Worm (Caenorhabditis elegans) whole organism, late embryonic: Measurements from ENCODE around the gene eri-1.
A peak's percentile ranks its signal among the peaks of the same experiment; 100 is the strongest.

Experiments
- C38D4.7 ChIP-seq: fragments of 200-800 bp; sonication (Bioruptor generic); optimal IDR thresholded peaks from 2 replicates; lab custom pipeline; 2018; ENCODE audit warnings: mild to moderate bottlenecking, missing genetic modification characterization, moderate library complexity, missing compliant biosample characterization
- F13H6.1 ChIP-seq: sonication (generic microtip); optimal IDR thresholded peaks from 2 replicates; lab custom pipeline; 2016; ENCODE audit warnings: missing genetic modification characterization, missing compliant biosample characterization
- ahr-1 ChIP-seq: sonication (generic microtip); optimal IDR thresholded peaks from 2 replicates; lab custom pipeline; 2016; ENCODE audit warnings: missing genetic modification characterization, missing compliant biosample characterization
- ceh-14 ChIP-seq: sonication (generic microtip); optimal IDR thresholded peaks from 2 replicates; lab custom pipeline; 2016; ENCODE audit warnings: missing genotype, missing genetic modification characterization, missing compliant biosample characterization
- ceh-18 ChIP-seq: sonication (generic microtip); optimal IDR thresholded peaks from 2 replicates; lab custom pipeline; 2016; ENCODE audit warnings: missing genetic modification characterization, missing compliant biosample characterization
- ceh-2 ChIP-seq: sonication (generic microtip); optimal IDR thresholded peaks from 2 replicates; lab custom pipeline; 2016; ENCODE audit warnings: missing genotype, missing genetic modification characterization, missing compliant biosample characterization
- ceh-22 ChIP-seq: sonication (generic microtip); optimal IDR thresholded peaks from 2 replicates; lab custom pipeline; 2017; ENCODE audit warnings: missing biosample characterization, missing genetic modification characterization
- ceh-24 ChIP-seq: sonication (generic microtip); optimal IDR thresholded peaks from 2 replicates; lab custom pipeline; 2016; ENCODE audit warnings: mild to moderate bottlenecking, missing genetic modification characterization, missing compliant biosample characterization
- ceh-34 ChIP-seq: sonication (generic microtip); optimal IDR thresholded peaks from 2 replicates; lab custom pipeline; 2016; ENCODE audit warnings: mild to moderate bottlenecking, missing genetic modification characterization, missing compliant biosample characterization
- ceh-45 ChIP-seq: fragments of 200-800 bp; sonication (Bioruptor generic); IDR thresholded peaks from 2 replicates; pipeline ENCODE4 v1.3.6; 2022; ENCODE audit warnings: missing genetic modification reagents, missing genetic modification characterization, missing compliant biosample characterization
- ceh-6 ChIP-seq: fragments of 200-800 bp; sonication (Bioruptor generic); optimal IDR thresholded peaks from 2 replicates; lab custom pipeline; 2018; ENCODE audit warnings: mild to moderate bottlenecking, missing genetic modification characterization, missing compliant biosample characterization
- ceh-9 ChIP-seq: sonication (generic microtip); optimal IDR thresholded peaks from 2 replicates; lab custom pipeline; 2016; ENCODE audit warnings: mild to moderate bottlenecking, missing genetic modification characterization, inconsistent platforms, missing compliant biosample characterization
- che-1 ChIP-seq: sonication (generic microtip); optimal IDR thresholded peaks from 2 replicates; lab custom pipeline; 2016; ENCODE audit warnings: mild to moderate bottlenecking, missing genetic modification characterization, missing compliant biosample characterization
- dve-1 ChIP-seq: sonication (generic microtip); optimal IDR thresholded peaks from 2 replicates; lab custom pipeline; 2017; ENCODE audit warnings: antibody characterized with exemption, mild to moderate bottlenecking, missing genetic modification characterization, missing compliant biosample characterization
- elt-2 ChIP-seq: sonication (generic microtip); optimal IDR thresholded peaks from 2 replicates; lab custom pipeline; 2016; ENCODE audit warnings: missing genetic modification reagents, missing genetic modification characterization, missing compliant biosample characterization
- elt-4 ChIP-seq: sonication (generic microtip); optimal IDR thresholded peaks from 2 replicates; lab custom pipeline; 2016; ENCODE audit warnings: missing genetic modification characterization, missing compliant biosample characterization
- fax-1 ChIP-seq: sonication (generic microtip); optimal IDR thresholded peaks from 2 replicates; lab custom pipeline; 2016; ENCODE audit warnings: missing genotype, missing genetic modification characterization, missing compliant biosample characterization
- gmeb-2 ChIP-seq: sonication (generic microtip); optimal IDR thresholded peaks from 2 replicates; lab custom pipeline; 2016; ENCODE audit warnings: missing genetic modification characterization, inconsistent platforms, missing compliant biosample characterization
- hlh-15 ChIP-seq: sonication (generic microtip); optimal IDR thresholded peaks from 2 replicates; lab custom pipeline; 2016; ENCODE audit warnings: missing genetic modification characterization, missing compliant biosample characterization
- hlh-30 ChIP-seq: sonication (generic microtip); optimal IDR thresholded peaks from 2 replicates; lab custom pipeline; 2017; ENCODE audit warnings: antibody characterized with exemption, missing genetic modification characterization, missing compliant biosample characterization; ENCODE audit not compliant: insufficient read depth
- hlh-6 ChIP-seq: sonication (generic microtip); optimal IDR thresholded peaks from 2 replicates; lab custom pipeline; 2016; ENCODE audit warnings: missing genotype, missing genetic modification characterization, missing compliant biosample characterization
- hlh-8 ChIP-seq: sonication (generic microtip); optimal IDR thresholded peaks from 2 replicates; lab custom pipeline; 2016; ENCODE audit warnings: missing genotype, missing genetic modification characterization, missing compliant biosample characterization
- lin-11 ChIP-seq: fragments of 200-800 bp; sonication (Bioruptor generic); optimal IDR thresholded peaks from 2 replicates; lab custom pipeline; 2018; ENCODE audit warnings: mild to moderate bottlenecking, missing genetic modification characterization, missing compliant biosample characterization
- madf-2 ChIP-seq: sonication (generic microtip); optimal IDR thresholded peaks from 2 replicates; lab custom pipeline; 2017; ENCODE audit warnings: missing genetic modification characterization, missing compliant biosample characterization
- mec-3 ChIP-seq: sonication (generic microtip); optimal IDR thresholded peaks from 2 replicates; lab custom pipeline; 2016; ENCODE audit warnings: borderline replicate concordance, missing genetic modification characterization, missing compliant biosample characterization
- nhr-232 ChIP-seq: sonication (generic microtip); optimal IDR thresholded peaks from 2 replicates; lab custom pipeline; 2016; ENCODE audit warnings: missing genetic modification characterization, missing compliant biosample characterization
- npax-4 ChIP-seq: sonication (generic microtip); optimal IDR thresholded peaks from 2 replicates; lab custom pipeline; 2016; ENCODE audit warnings: missing genetic modification characterization, missing compliant biosample characterization
- odd-2 ChIP-seq: sonication (generic microtip); optimal IDR thresholded peaks from 2 replicates; lab custom pipeline; 2017; ENCODE audit warnings: antibody characterized with exemption, mild to moderate bottlenecking, missing genetic modification characterization, missing compliant biosample characterization
- pag-3 ChIP-seq: sonication (generic microtip); optimal IDR thresholded peaks from 2 replicates; lab custom pipeline; 2016; ENCODE audit warnings: missing compliant biosample characterization, missing genetic modification characterization, borderline replicate concordance
- pat-9 ChIP-seq: fragments of 200-800 bp; sonication (Bioruptor generic); optimal IDR thresholded peaks from 2 replicates; lab custom pipeline; 2018; ENCODE audit warnings: mild to moderate bottlenecking, missing genetic modification characterization, moderate library complexity, missing compliant biosample characterization
- pqm-1 ChIP-seq: sonication (generic microtip); optimal IDR thresholded peaks from 2 replicates; lab custom pipeline; 2016; ENCODE audit warnings: missing genetic modification characterization, missing compliant biosample characterization
- sdc-2 ChIP-seq: sonication (generic microtip); optimal IDR thresholded peaks from 2 replicates; lab custom pipeline; 2016; ENCODE audit warnings: missing genotype, missing genetic modification characterization, missing compliant biosample characterization
- sox-2 ChIP-seq: fragments of 200-800 bp; sonication (Bioruptor generic); IDR thresholded peaks from 2 replicates; pipeline ENCODE4 v1.3.6; 2022; ENCODE audit warnings: missing genetic modification reagents, missing genetic modification characterization, missing compliant biosample characterization
- tbx-2 ChIP-seq: sonication (generic microtip); optimal IDR thresholded peaks from 2 replicates; lab custom pipeline; 2016; ENCODE audit warnings: missing genetic modification characterization, missing compliant biosample characterization
- tbx-7 ChIP-seq: sonication (generic microtip); optimal IDR thresholded peaks from 2 replicates; lab custom pipeline; 2016; ENCODE audit warnings: missing genotype, missing genetic modification characterization, missing compliant biosample characterization
- unc-42 ChIP-seq: sonication (generic microtip); optimal IDR thresholded peaks from 2 replicates; lab custom pipeline; 2016; ENCODE audit warnings: missing genotype, missing genetic modification characterization, missing compliant biosample characterization
- unc-86 ChIP-seq: sonication (generic microtip); optimal IDR thresholded peaks from 2 replicates; lab custom pipeline; 2016; ENCODE audit warnings: missing genetic modification characterization, missing compliant biosample characterization
- ztf-16 ChIP-seq: sonication (generic microtip); optimal IDR thresholded peaks from 2 replicates; lab custom pipeline; 2017; ENCODE audit warnings: missing genetic modification characterization, missing compliant biosample characterization

Gene eri-1

DNA sequence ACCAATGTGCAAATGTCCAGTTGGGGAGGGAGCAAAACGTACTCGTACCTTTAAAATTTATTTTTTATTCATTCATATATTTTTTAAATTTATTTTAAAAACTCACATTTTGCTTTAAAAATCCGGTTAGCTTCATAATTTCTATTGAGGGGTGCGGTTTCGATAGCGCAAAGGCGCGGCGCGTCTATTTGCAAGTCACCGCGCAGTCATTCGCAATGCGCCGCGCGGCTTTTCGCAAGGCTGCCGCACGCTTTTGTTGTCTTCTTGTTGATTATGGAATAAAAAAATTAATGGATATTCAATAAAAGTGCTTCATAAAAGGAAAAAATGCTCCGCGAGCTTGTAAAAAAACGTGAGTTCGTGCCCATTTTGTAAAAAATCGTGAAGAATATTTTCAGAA lies 29.5 kb downstream of the eri-1 start, which contains the start of the genes ears-2 and uncp-18 (continued):
- TF ChIP-seq pqm-1 (tag; lab: Kevin White, UChicago) (peak; percentile 97), ztf-16 (tag; lab: Kevin White, UChicago) (peak; percentile 99), ceh-9 (tag; lab: Kevin White, UChicago) (peak; percentile 68), elt-2 (tag; lab: Kevin White, UChicago) (peak; percentile 100), hlh-6 (tag; lab: Kevin White, UChicago) (peak; percentile 92), unc-42 (tag; lab: Kevin White, UChicago) (peak; percentile 93), tbx-2 (tag; lab: Kevin White, UChicago) (peak; percentile 100), gmeb-2 (tag; lab: Kevin White, UChicago) (peak; percentile 97), ceh-14 (tag; lab: Kevin White, UChicago) (peak; percentile 99), ceh-22 (tag; lab: Kevin White, UChicago) (peak; percentile 69), npax-4 (tag; lab: Kevin White, UChicago) (peak; percentile 96), sox-2 (GFP tag; lab: Robert Waterston, UW) (peak; percentile 94), ceh-2 (tag; lab: Kevin White, UChicago) (peak; percentile 99), lin-11 (tag; lab: Kevin White, UChicago) (peak; percentile 93), ceh-6 (GFP tag; lab: Kevin White, UChicago) (peak; percentile 91), madf-2 (tag; lab: Kevin White, UChicago) (peak; percentile 96), ceh-18 (tag; lab: Kevin White, UChicago) (peak; percentile 93)

ce11 chrIV:388073-388472 lies 31.7 kb downstream of the eri-1 start, which contains the start of gene ssna-1:
TSS of gene ssna-1 (plus strand) at chrIV:388084.
- TF ChIP-seq elt-2 (tag; lab: Kevin White, UChicago) (no peak), pat-9 (no peak), C38D4.7 (GFP tag; lab: Kevin White, UChicago) (no peak), ztf-16 (tag; lab: Kevin White, UChicago) (no peak), unc-86 (no peak), dve-1 (tag; lab: Kevin White, UChicago) (no peak), ahr-1 (tag; lab: Kevin White, UChicago) (no peak), ceh-34 (tag; lab: Kevin White, UChicago) (no peak), nhr-232 (no peak), hlh-8 (no peak), F13H6.1 (tag; lab: Kevin White, UChicago) (no peak), mec-3 (tag; lab: Kevin White, UChicago) (no peak)

DNA sequence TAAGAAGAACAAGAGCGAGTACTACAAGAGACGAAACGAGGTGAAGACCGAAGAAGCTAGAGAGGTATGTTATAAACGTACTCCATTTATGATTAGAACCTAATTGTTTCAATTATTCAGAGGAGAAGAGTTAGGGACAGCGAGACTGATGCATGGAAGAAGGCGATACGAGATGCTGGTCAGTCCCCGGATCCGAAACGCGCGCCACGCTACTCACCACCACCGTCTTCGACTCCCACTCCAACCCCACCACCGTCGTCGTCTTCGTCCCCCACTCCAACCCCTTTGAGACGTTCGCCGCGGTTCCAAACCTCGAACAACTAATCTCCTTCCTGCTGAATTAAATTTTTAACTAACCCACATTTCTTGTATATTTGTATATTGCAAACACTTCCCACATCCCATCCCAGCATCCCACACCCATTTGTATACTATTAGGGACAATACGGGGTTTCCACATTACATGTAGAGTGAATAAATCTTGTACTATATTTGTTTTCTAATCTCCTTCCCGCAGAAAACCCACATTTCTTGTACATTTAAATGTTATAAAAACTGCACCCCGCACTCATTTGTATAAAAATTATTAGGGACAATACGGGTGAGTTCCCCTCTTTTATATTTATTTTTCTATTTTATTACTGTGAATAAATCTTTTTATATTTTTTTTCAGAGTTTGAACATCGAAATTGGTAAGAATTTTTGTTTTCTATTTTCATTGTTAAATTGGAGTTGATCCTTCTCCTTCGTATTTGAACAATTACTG lies 32.3 kb downstream of the eri-1 start:
- TF ChIP-seq unc-86 (no peak), odd-2 (tag; lab: Kevin White, UChicago) (no peak), ceh-24 (tag; lab: Kevin White, UChicago) (no peak), gmeb-2 (tag; lab: Kevin White, UChicago) (no peak), tbx-2 (tag; lab: Kevin White, UChicago) (no peak), ceh-45 (no peak), dve-1 (tag; lab: Kevin White, UChicago) (no peak), che-1 (no peak), elt-4 (tag; lab: Kevin White, UChicago) (no peak), sox-2 (GFP tag; lab: Robert Waterston, UW) (no peak), hlh-15 (tag; lab: Kevin White, UChicago) (no peak), tbx-7 (tag; lab: Kevin White, UChicago) (no peak), hlh-30 (tag; lab: Kevin White, UChicago) (no peak)

DNA sequence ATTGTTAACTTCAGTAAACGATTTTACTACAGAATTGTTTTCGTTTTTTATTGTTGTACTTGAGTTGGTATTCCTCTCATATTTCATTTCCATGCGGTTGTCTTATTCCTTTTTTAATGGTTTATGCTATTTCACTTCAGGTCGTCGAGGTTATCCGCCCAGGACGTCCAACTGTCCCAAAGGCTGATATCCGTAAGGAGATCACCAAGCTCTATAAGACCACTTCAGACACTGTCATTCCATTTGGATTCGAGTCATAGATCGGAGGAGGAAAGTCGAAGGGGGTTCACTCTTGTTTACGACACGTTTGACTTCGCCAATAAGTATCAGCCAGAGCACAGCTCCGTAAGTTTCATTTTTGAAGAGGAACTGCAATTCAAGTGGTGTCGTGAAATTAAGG lies 33.2 kb downstream of the eri-1 start, which contains the start of gene T07A9.14:
Gene T07A9.14, plus strand, starts transcription at position 124 of the 400 bp plus-strand sequence.
- TF ChIP-seq ceh-2 (tag; lab: Kevin White, UChicago) (no peak), hlh-30 (tag; lab: Kevin White, UChicago) (no peak), sdc-2 (tag; lab: Kevin White, UChicago) (no peak), F13H6.1 (tag; lab: Kevin White, UChicago) (no peak), pag-3 (no peak), fax-1 (no peak), dve-1 (tag; lab: Kevin White, UChicago) (no peak), ceh-18 (tag; lab: Kevin White, UChicago) (no peak), gmeb-2 (tag; lab: Kevin White, UChicago) (no peak), ceh-45 (no peak)
